Fruit fly (Drosophila melanogaster) whole organism, wandering third instar larva: ENCODE measurements around the gene Cep290.

Experiments
- Abd-B ChIP-seq: fragments of >200 bp; optimal IDR thresholded peaks from 2 replicates; lab custom pipeline; 2017; ENCODE audit warnings: missing biosample characterization, missing genetic modification characterization
- CG32264 ChIP-seq: fragments of 200-800 bp; sonication (Bioruptor generic); optimal IDR thresholded peaks from 2 replicates; lab custom pipeline; 2016; ENCODE audit warnings: missing biosample characterization, missing genetic modification characterization
- CrebA ChIP-seq: fragments of 200-800 bp; sonication (Bioruptor generic); optimal IDR thresholded peaks from 2 replicates; lab custom pipeline; 2016; ENCODE audit warnings: missing biosample characterization, mild to moderate bottlenecking, missing genetic modification characterization, borderline replicate concordance
- Jra ChIP-seq: sonication (Bioruptor generic); optimal IDR thresholded peaks from 2 replicates; lab custom pipeline; 2016; ENCODE audit warnings: missing biosample characterization, missing genetic modification characterization
- Myc ChIP-seq: fragments of >200 bp; optimal IDR thresholded peaks from 2 replicates; lab custom pipeline; 2017
- N ChIP-seq: fragments of >200 bp; optimal IDR thresholded peaks from 2 replicates; lab custom pipeline; 2018; ENCODE audit warnings: missing biosample characterization, missing external identifiers, missing genetic modification characterization
- dsf ChIP-seq: sonication (Bioruptor generic); optimal IDR thresholded peaks from 2 replicates; lab custom pipeline; 2016; ENCODE audit warnings: missing biosample characterization, missing genetic modification characterization, borderline replicate concordance
- fru ChIP-seq: fragments of 200-800 bp; sonication (Bioruptor generic); optimal IDR thresholded peaks from 3 replicates; lab custom pipeline; 2016; ENCODE audit warnings: missing biosample characterization, mild to moderate bottlenecking, missing genetic modification characterization
- h ChIP-seq: fragments of 200-800 bp; sonication (Bioruptor generic); optimal IDR thresholded peaks from 3 replicates; lab custom pipeline; 2016; ENCODE audit warnings: missing biosample characterization, mild to moderate bottlenecking, missing genetic modification characterization
- lola ChIP-seq: fragments of >200 bp; optimal IDR thresholded peaks from 2 replicates; lab custom pipeline; 2017; ENCODE audit warnings: missing biosample characterization, missing genetic modification characterization
- pan ChIP-seq: fragments of >200 bp; optimal IDR thresholded peaks from 2 replicates; lab custom pipeline; 2017
- rgr ChIP-seq: fragments of 200-800 bp; sonication (Bioruptor generic); optimal IDR thresholded peaks from 3 replicates; lab custom pipeline; 2016; ENCODE audit warnings: missing biosample characterization, mild to moderate bottlenecking, missing genetic modification characterization
- tai ChIP-seq: sonication (Bioruptor generic); optimal IDR thresholded peaks from 2 replicates; lab custom pipeline; 2016; ENCODE audit warnings: missing biosample characterization, missing genetic modification characterization
- usp ChIP-seq: fragments of >200 bp; optimal IDR thresholded peaks from 2 replicates; lab custom pipeline; 2017; ENCODE audit warnings: missing biosample characterization, missing genetic modification characterization

DNA sequence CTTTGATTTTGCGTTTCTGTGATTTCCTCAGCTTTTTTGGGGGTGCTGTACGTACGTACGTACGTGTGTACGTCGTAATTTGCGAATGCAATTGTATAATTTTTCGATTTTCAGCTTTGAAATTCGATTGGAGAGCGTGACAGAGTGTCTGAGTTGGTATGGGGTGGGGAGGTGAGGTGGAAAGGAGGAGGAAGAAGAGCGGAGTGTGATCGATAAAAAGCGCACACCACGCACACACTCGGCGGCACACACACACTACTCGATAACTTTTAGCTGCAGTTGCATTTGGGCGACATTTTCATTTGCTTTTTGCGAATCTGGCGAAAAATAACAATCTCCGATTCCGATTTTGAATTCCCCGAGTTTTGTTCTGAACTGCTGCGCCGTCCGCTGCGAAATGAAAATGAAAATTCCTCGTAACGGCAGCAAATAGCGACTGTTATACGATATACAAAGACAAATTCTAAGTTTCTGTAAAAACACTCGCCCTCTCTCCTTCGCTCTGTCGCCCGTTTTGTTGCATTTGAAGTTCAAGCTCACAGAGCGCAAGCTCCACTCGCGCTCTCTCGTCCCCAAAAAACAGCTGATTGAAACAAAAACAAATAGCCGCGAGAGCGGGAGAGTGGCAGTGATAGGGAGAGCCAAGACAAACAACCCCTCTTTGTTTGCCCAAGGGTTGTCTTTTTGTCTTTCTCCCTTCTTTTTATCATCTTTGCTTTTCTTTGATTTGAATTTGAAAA lies 37.9 kb downstream of the Cep290 start, which contains the start of gene CG13907:
- no peak for TF ChIP-seq CrebA
- TF ChIP-seq tai (GFP tag; lab: Kevin White, UChicago): no peak
- no peak for TF ChIP-seq pan (lab: Kevin White, UChicago)
- TF ChIP-seq h (GFP tag; lab: Kevin White, UChicago): no peak
- no peak for TF ChIP-seq fru (GFP tag; lab: Kevin White, UChicago)
- TF ChIP-seq Jra (GFP tag; lab: Kevin White, UChicago): no peak
- no peak for TF ChIP-seq N
- TF ChIP-seq Abd-B: no peak
- no peak for TF ChIP-seq dsf (GFP tag; lab: Kevin White, UChicago)
- no peak for TF ChIP-seq lola (GFP tag; lab: Kevin White, UChicago)
- peak; percentile 31 for TF ChIP-seq rgr (GFP tag; lab: Kevin White, UChicago)
- TF ChIP-seq usp: no peak
- TF ChIP-seq CG32264 (GFP tag; lab: Kevin White, UChicago): no peak
- no peak for TF ChIP-seq Myc (lab: Kevin White, UChicago)
